Worm (Caenorhabditis elegans): Measurements from ENCODE around the gene mks-2.

- TF ChIP-seq F13H6.1 (tag; optimal IDR thresholded peaks at IDR 0.05) (no peak), ahr-1 (tag; optimal IDR thresholded peaks at IDR 0.05) (no peak), nfya-1 (tag; optimal IDR thresholded peaks at IDR 0.05) (no peak), fax-1 (tag; optimal IDR thresholded peaks at IDR 0.05) (no peak), sdc-2 (tag; optimal IDR thresholded peaks at IDR 0.05) (no peak)
These were observed 38.7 kb downstream of the mks-2 start for ce11 chrII:6180552-6180951.
